Worm (Caenorhabditis elegans) whole organism, L2 larva: ENCODE data around the gene trpp-3.

Experiments used
- R02D3.7 ChIP-seq: fragments of 150-350 bp; optimal IDR thresholded peaks from 2 replicates; lab custom pipeline; 2014; ENCODE audit warnings: missing biosample characterization, missing genetic modification characterization
- aly-2 ChIP-seq: fragments of 150-350 bp; optimal IDR thresholded peaks from 2 replicates; lab custom pipeline; 2014; ENCODE audit warnings: missing biosample characterization, missing genetic modification characterization
- blmp-1 ChIP-seq: sonication (generic microtip); optimal IDR thresholded peaks from 2 replicates; lab custom pipeline; 2017; ENCODE audit warnings: missing genetic modification characterization, mild to moderate bottlenecking, missing compliant biosample characterization, antibody characterized with exemption, moderate library complexity; ENCODE audit not compliant: insufficient read depth
- ceh-82 ChIP-seq: fragments of 150-350 bp; optimal IDR thresholded peaks from 2 replicates; lab custom pipeline; 2014; ENCODE audit warnings: missing biosample characterization, missing genetic modification characterization
- elt-1 ChIP-seq: fragments of 150-350 bp; optimal IDR thresholded peaks from 2 replicates; lab custom pipeline; 2014; ENCODE audit warnings: missing biosample characterization, missing genetic modification characterization
- lin-39 ChIP-seq: fragments of 150-350 bp; optimal IDR thresholded peaks from 2 replicates; lab custom pipeline; 2014; ENCODE audit warnings: missing biosample characterization, missing genetic modification reagents, missing genetic modification characterization
- lsy-2 ChIP-seq, 2 experiments: fragments of 150-350 bp in 1 of 2; sonication (generic microtip) in 1 of 2; optimal IDR thresholded peaks; 2 replicates each; lab custom pipeline; 2014 to 2017; ENCODE audit warnings: missing biosample characterization in 2 of 2, missing genetic modification characterization in 2 of 2
- mbf-1 ChIP-seq: sonication (generic microtip); optimal IDR thresholded peaks from 2 replicates; lab custom pipeline; 2017; ENCODE audit warnings: missing biosample characterization, missing genetic modification characterization
- mdl-1 ChIP-seq, 2 experiments: fragments of 150-350 bp in 1 of 2; sonication (generic microtip) in 1 of 2; optimal IDR thresholded peaks; 2 replicates each; lab custom pipeline; 2017; ENCODE audit warnings: missing biosample characterization in 2 of 2, missing genetic modification characterization in 2 of 2
- sem-4 ChIP-seq: fragments of 150-350 bp; optimal IDR thresholded peaks from 2 replicates; lab custom pipeline; 2014; ENCODE audit warnings: missing biosample characterization, missing genetic modification reagents, missing genetic modification characterization
- skn-1 ChIP-seq: sonication (generic microtip); optimal IDR thresholded peaks from 2 replicates; lab custom pipeline; 2017; ENCODE audit warnings: missing biosample characterization, missing genetic modification characterization
- snpc-4 ChIP-seq: fragments of 150-350 bp; optimal IDR thresholded peaks from 2 replicates; lab custom pipeline; 2014; ENCODE audit warnings: missing biosample characterization, missing genetic modification characterization
- ztf-1 ChIP-seq: fragments of 200-800 bp; sonication (Bioruptor generic); conservative IDR thresholded peaks from 2 replicates; pipeline ENCODE4 v1.3.6; 2022; ENCODE audit warnings: missing genetic modification characterization, missing compliant biosample characterization

DNA sequence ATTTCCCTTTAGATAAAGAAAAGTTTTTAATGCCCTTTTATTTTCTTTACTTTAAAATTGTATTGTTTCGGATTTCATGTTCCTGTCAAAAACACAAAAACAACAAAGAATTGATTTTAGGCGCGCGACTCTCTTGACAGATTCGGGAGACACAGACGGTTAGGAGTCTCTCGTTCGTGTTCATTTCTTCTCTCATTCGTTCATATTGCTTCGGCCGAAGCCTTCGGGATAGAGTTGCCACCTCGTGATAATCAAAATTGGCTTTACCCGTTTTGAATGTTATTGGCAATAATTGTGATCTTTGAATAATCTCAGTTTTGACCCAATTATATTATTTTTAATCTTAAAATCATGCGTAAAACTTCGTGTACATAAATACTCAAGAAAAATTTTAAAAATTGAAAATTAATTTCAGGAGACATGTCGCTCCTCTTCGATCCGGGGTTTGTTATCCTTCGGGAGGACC lies 14.3 kb upstream of the trpp-3 start, which contains the start of gene F55H2.5:
- TF ChIP-seq snpc-4 (no peak), blmp-1 (tag; lab: Kevin White, UChicago) (no peak), R02D3.7 (tag; lab: Kevin White, UChicago) (no peak), elt-1 (tag; lab: Kevin White, UChicago) (no peak), skn-1 (tag; lab: Kevin White, UChicago) (no peak), ztf-1 (GFP tag; lab: Robert Waterston, UW) (no peak), ceh-82 (tag; lab: Kevin White, UChicago) (no peak), aly-2 (no peak), lsy-2 (tag; optimal IDR thresholded peaks at IDR 0.05; lab: Kevin White, UChicago) (no peak), sem-4 (tag; lab: Kevin White, UChicago) (no peak), mbf-1 (tag; lab: Kevin White, UChicago) (no peak), mdl-1 (tag; optimal IDR thresholded peaks at IDR 0.05; lab: Kevin White, UChicago) (no peak), lin-39 (tag; lab: Kevin White, UChicago) (no peak)
